Fruit fly (Drosophila melanogaster): ENCODE data around the gene CG14005.

DNA sequence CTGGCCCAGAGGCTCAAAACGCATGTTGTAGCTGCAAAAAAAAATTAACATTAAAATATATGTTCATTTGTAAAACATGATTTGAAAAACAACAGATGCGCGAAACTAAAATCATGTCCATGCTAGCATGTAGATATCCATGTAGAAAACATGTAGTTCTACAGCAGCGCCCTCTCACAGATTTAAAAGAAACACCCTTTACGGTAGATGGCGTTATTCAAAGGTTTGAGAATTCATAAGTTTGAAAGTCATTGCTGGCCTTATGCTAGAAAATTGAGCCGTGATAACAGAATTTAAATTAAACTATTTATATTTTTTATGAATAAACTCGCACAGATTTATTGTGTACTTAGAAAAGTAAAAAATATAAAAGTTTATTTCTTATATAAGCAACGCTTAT, 30.6 kb downstream of the CG14005 start:
- TF ChIP-seq Myc (optimal IDR thresholded peaks at IDR 0.05) (no peak), h (optimal IDR thresholded peaks at IDR 0.05) (no peak), psq (optimal IDR thresholded peaks at IDR 0.05) (no peak), Sin3A (optimal IDR thresholded peaks at IDR 0.05) (no peak), ttk (optimal IDR thresholded peaks at IDR 0.05) (no peak)

All from Kc167 (cell line).